Worm (Caenorhabditis elegans) whole organism, midembryonic: ENCODE measurements around the gene T05B9.1.

Experiments used
- T22C8.4 ChIP-seq: fragments of 200-800 bp; sonication (Bioruptor generic); IDR thresholded peaks from 2 replicates; pipeline ENCODE4 v1.3.6; 2022; ENCODE audit warnings: missing genetic modification characterization, missing compliant biosample characterization
- med-1 ChIP-seq: sonication (generic microtip); optimal IDR thresholded peaks from 2 replicates; lab custom pipeline; 2017; ENCODE audit warnings: missing genetic modification characterization, mild to moderate bottlenecking, missing compliant biosample characterization, antibody characterized with exemption, missing genetic modification reagents; ENCODE audit not compliant: insufficient read depth
- ztf-23 ChIP-seq: fragments of 200-800 bp; sonication (Bioruptor generic); IDR thresholded peaks from 2 replicates; pipeline ENCODE4 v1.3.6; 2022; ENCODE audit warnings: missing genetic modification reagents, missing genetic modification characterization, missing compliant biosample characterization

DNA sequence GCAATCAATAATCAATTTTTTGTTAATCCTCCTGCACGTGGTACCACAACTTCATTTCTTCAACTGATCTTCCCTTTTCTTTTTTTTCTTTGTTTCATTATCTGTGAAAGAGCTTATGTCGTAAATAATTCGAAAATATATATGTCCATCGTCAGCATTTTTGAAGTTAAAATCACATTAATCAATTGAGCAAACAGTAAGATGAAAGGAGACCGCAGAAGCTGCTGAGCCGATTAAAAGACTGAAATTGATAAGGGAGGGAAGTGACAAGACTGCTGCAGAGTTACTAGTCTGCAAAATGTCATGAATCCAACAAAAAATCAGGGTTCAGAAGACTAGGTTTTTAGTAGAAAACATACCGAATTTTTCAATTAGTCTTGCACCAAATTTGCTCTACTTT lies 22.8 kb upstream of the T05B9.1 start:
- TF ChIP-seq T22C8.4 (GFP tag; lab: Robert Waterston, UW) (no peak), ztf-23 (GFP tag; lab: Robert Waterston, UW) (no peak), med-1 (GFP tag; lab: Kevin White, UChicago) (no peak)
